Fruit fly (Drosophila melanogaster) whole organism, pupa: Measurements from ENCODE around the gene CG13625.

Source experiments
- CG13204 ChIP-seq: fragments of 200-800 bp; sonication (Bioruptor generic); optimal IDR thresholded peaks from 2 replicates; lab custom pipeline; 2018; ENCODE audit warnings: missing biosample characterization, mild to moderate bottlenecking, missing genetic modification characterization, moderate library complexity
- CG17806 ChIP-seq: fragments of 200-800 bp; sonication (Bioruptor generic); optimal IDR thresholded peaks from 2 replicates; lab custom pipeline; 2018; ENCODE audit warnings: missing biosample characterization, mild to moderate bottlenecking, missing genetic modification characterization, moderate library complexity
- CG32121 ChIP-seq: fragments of 200-800 bp; sonication (Bioruptor generic); IDR thresholded peaks from 2 replicates; pipeline ENCODE4 v1.3.6; 2022; ENCODE audit warnings: missing biosample characterization, missing genetic modification characterization
- CG8301 ChIP-seq: fragments of 200-800 bp; sonication (Bioruptor generic); optimal IDR thresholded peaks from 2 replicates; lab custom pipeline; 2018; ENCODE audit warnings: missing biosample characterization, mild to moderate bottlenecking, missing genetic modification characterization
- Pif1A ChIP-seq: fragments of 200-800 bp; sonication (Bioruptor generic); optimal IDR thresholded peaks from 3 replicates; lab custom pipeline; 2016; ENCODE audit warnings: missing biosample characterization, missing genetic modification characterization
- Pif1B ChIP-seq: fragments of 200-800 bp; sonication (Bioruptor generic); optimal IDR thresholded peaks from 3 replicates; lab custom pipeline; 2016; ENCODE audit warnings: missing biosample characterization, missing genetic modification characterization
- Snoo ChIP-seq: fragments of 200-800 bp; sonication (Bioruptor generic); optimal IDR thresholded peaks from 3 replicates; lab custom pipeline; 2017; ENCODE audit warnings: missing biosample characterization, mild to moderate bottlenecking, missing genetic modification characterization, inconsistent platforms
- rn ChIP-seq: fragments of 200-800 bp; sonication (Bioruptor generic); IDR thresholded peaks from 2 replicates; pipeline ENCODE4 v1.3.6; 2022; ENCODE audit warnings: missing biosample characterization, missing genetic modification characterization

dm6 chr3R:24566756-24567426 is 18.1 kb downstream of the CG13625 start:
- TF ChIP-seq Snoo (tag; lab: Kevin White, UChicago): no peak
- TF ChIP-seq CG32121 (GFP tag; lab: Robert Waterston, UW): no peak
- no peak for TF ChIP-seq Pif1B (GFP tag; lab: Kevin White, UChicago)
- TF ChIP-seq Pif1A (GFP tag; lab: Kevin White, UChicago): no peak
- no peak for TF ChIP-seq rn (GFP tag; lab: Robert Waterston, UW)
- TF ChIP-seq CG17806: no peak
- TF ChIP-seq CG13204 (GFP tag; lab: Kevin White, UChicago): no peak
- TF ChIP-seq CG8301 (tag; lab: Kevin White, UChicago): no peak
